Worm (Caenorhabditis elegans): ENCODE measurements around the gene T21H3.1.

DNA sequence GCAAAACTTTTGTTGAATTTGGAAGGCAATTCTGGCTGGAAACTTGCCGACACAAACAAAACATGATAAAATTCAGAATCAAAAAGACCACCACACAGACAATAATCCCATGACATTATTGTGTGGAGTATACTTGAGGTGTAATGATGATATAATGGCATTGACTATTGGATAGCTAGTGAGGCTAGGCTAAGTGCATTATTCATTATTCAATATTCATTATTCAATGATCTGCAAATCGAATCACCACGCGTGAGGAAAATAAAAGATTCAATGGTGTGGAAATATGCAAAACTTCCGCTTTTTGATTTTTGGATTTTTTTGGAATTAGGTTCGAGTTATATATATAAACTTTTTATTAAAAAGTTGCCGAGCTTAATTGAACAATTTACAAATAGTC lies 47.0 kb downstream of the T21H3.1 start:
- TF ChIP-seq nhr-77 (tag; optimal IDR thresholded peaks at IDR 0.05) = no peak
- no peak for TF ChIP-seq R02D3.7 (tag; optimal IDR thresholded peaks at IDR 0.05)
- TF ChIP-seq ZK546.5 (tag; optimal IDR thresholded peaks at IDR 0.05) = no peak
- TF ChIP-seq nhr-11 (tag; optimal IDR thresholded peaks at IDR 0.05) = no peak
- TF ChIP-seq ztf-11 (tag; optimal IDR thresholded peaks at IDR 0.05) = no peak
- TF ChIP-seq skn-1 (tag; optimal IDR thresholded peaks at IDR 0.05) = no peak
- TF ChIP-seq blmp-1 (tag; optimal IDR thresholded peaks at IDR 0.05; ENCODE audit: insufficient read depth) = no peak
- TF ChIP-seq ceh-82 (tag; optimal IDR thresholded peaks at IDR 0.05) = no peak
